Worm (Caenorhabditis elegans): ENCODE results near the gene ZK813.1.

DNA sequence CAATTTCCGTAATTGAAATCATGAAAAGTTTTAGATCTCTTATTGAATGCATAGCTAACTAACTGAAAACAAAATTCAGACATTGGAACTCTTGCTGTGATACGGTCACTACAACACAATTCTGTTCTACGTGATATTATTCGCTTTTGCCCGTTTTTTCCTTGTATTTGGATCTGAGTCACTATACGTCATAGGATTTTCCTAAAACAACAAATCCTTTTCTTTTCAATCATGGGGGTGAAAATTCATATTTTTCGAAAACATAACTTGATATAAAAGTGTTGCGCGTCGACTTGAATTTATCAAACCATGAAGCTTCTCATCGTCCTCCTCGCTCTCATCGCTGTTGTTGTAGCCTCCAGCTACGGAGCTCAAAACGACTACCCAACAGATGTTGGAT is at the start of gene ZK813.1:
- TF ChIP-seq sma-9 (GFP tag; optimal IDR thresholded peaks at IDR 0.05) (no peak), sma-9 (tag; optimal IDR thresholded peaks at IDR 0.05) (no peak), blmp-1 (tag; optimal IDR thresholded peaks at IDR 0.05; ENCODE audit: insufficient read depth) (no peak), zag-1 (tag; optimal IDR thresholded peaks at IDR 0.05) (no peak), nhr-12 (tag; optimal IDR thresholded peaks at IDR 0.05) (no peak), unc-62 (GFP tag; optimal IDR thresholded peaks at IDR 0.05) (no peak), nhr-25 (tag; optimal IDR thresholded peaks at IDR 0.05) (no peak), lin-13 (GFP tag; optimal IDR thresholded peaks at IDR 0.05) (no peak), nhr-11 (tag; optimal IDR thresholded peaks at IDR 0.05) (no peak), nhr-23 (tag; optimal IDR thresholded peaks at IDR 0.05) (no peak)

Data from whole organism, L2 larva.